Fruit fly (Drosophila melanogaster) whole organism, wandering third instar larva: ENCODE results near the gene CG7289.
A peak's percentile ranks its signal among the peaks of the same experiment; 100 is the strongest.

Source experiments
- Abd-B ChIP-seq: fragments of >200 bp; optimal IDR thresholded peaks from 2 replicates; lab custom pipeline; 2017; ENCODE audit warnings: missing biosample characterization, missing genetic modification characterization
- CG32264 ChIP-seq: fragments of 200-800 bp; sonication (Bioruptor generic); optimal IDR thresholded peaks from 2 replicates; lab custom pipeline; 2016; ENCODE audit warnings: missing biosample characterization, missing genetic modification characterization
- CG9705 ChIP-seq: fragments of 200-800 bp; sonication (Bioruptor generic); optimal IDR thresholded peaks from 2 replicates; lab custom pipeline; 2018; ENCODE audit warnings: missing biosample characterization, mild to moderate bottlenecking, missing genetic modification characterization
- CrebA ChIP-seq: fragments of 200-800 bp; sonication (Bioruptor generic); optimal IDR thresholded peaks from 2 replicates; lab custom pipeline; 2016; ENCODE audit warnings: missing biosample characterization, mild to moderate bottlenecking, missing genetic modification characterization, borderline replicate concordance
- Dfd ChIP-seq: fragments of >200 bp; optimal IDR thresholded peaks from 2 replicates; lab custom pipeline; 2017; ENCODE audit warnings: missing biosample characterization, missing genetic modification characterization
- Dif ChIP-seq: fragments of 200-275, 200-300 bp; sonication (Bioruptor generic); optimal IDR thresholded peaks from 2 replicates; lab custom pipeline; 2018; ENCODE audit warnings: missing biosample characterization, missing genetic modification characterization; ENCODE audit not compliant: partially characterized antibody
- GATAd ChIP-seq: sonication (Bioruptor generic); optimal IDR thresholded peaks from 2 replicates; lab custom pipeline; 2016; ENCODE audit warnings: missing biosample characterization, missing genetic modification characterization
- HLH106 ChIP-seq: fragments of 200-800 bp; optimal IDR thresholded peaks from 3 replicates; lab custom pipeline; 2019; ENCODE audit warnings: missing biosample characterization, mild to moderate bottlenecking, missing genetic modification characterization, moderate library complexity
- Hnf4 ChIP-seq: fragments of 200-800 bp; sonication (Bioruptor generic); optimal IDR thresholded peaks from 2 replicates; lab custom pipeline; 2016; ENCODE audit warnings: missing biosample characterization, mild to moderate bottlenecking, missing genetic modification characterization
- Hr78 ChIP-seq: fragments of >200 bp; optimal IDR thresholded peaks from 2 replicates; lab custom pipeline; 2017; ENCODE audit warnings: missing biosample characterization, missing genetic modification characterization
- Hr83 ChIP-seq: fragments of 200-300 bp; sonication (Bioruptor generic); optimal IDR thresholded peaks from 2 replicates; lab custom pipeline; 2016; ENCODE audit warnings: missing biosample characterization, mild to moderate bottlenecking, missing genetic modification characterization, moderate library complexity; ENCODE audit not compliant: poor library complexity, severe bottlenecking
- Jra ChIP-seq: sonication (Bioruptor generic); optimal IDR thresholded peaks from 2 replicates; lab custom pipeline; 2016; ENCODE audit warnings: missing biosample characterization, missing genetic modification characterization
- Mio ChIP-seq: sonication (Bioruptor generic); optimal IDR thresholded peaks from 2 replicates; lab custom pipeline; 2016; ENCODE audit warnings: missing biosample characterization, missing genetic modification characterization
- Myc ChIP-seq: fragments of >200 bp; optimal IDR thresholded peaks from 2 replicates; lab custom pipeline; 2017
- N ChIP-seq: fragments of >200 bp; optimal IDR thresholded peaks from 2 replicates; lab custom pipeline; 2018; ENCODE audit warnings: missing biosample characterization, missing external identifiers, missing genetic modification characterization
- OdsH ChIP-seq: fragments of 200-800 bp; sonication (Bioruptor generic); optimal IDR thresholded peaks from 2 replicates; lab custom pipeline; 2016; ENCODE audit warnings: missing biosample characterization, mild to moderate bottlenecking, missing genetic modification characterization
- Rel ChIP-seq, 2 experiments: fragments of 200-800 bp; sonication (Bioruptor generic) in 1 of 2; optimal IDR thresholded peaks; 2 replicates in 1 of 2; 3 replicates in 1 of 2; lab custom pipeline; 2016 to 2019; ENCODE audit warnings: mild to moderate bottlenecking in 2 of 2, missing biosample characterization in 2 of 2, missing genetic modification characterization in 2 of 2, moderate library complexity in 1 of 2
- Sp1 ChIP-seq: fragments of 200-800 bp; sonication (Bioruptor generic); optimal IDR thresholded peaks from 3 replicates; lab custom pipeline; 2019; ENCODE audit warnings: missing biosample characterization, mild to moderate bottlenecking, missing genetic modification characterization, moderate library complexity
- Vsx2 ChIP-seq: fragments of 200-300, 225-300 bp; sonication (Bioruptor generic); optimal IDR thresholded peaks from 2 replicates; lab custom pipeline; 2018; ENCODE audit warnings: missing biosample characterization, missing genetic modification characterization; ENCODE audit not compliant: partially characterized antibody
- br ChIP-seq: fragments of 200-800 bp; sonication (Bioruptor generic); optimal IDR thresholded peaks from 2 replicates; lab custom pipeline; 2016; ENCODE audit warnings: missing biosample characterization, missing genetic modification characterization
- brk ChIP-seq: fragments of 200-800 bp; sonication (Bioruptor generic); optimal IDR thresholded peaks from 2 replicates; lab custom pipeline; 2016; ENCODE audit warnings: missing biosample characterization, mild to moderate bottlenecking, missing genetic modification characterization
- dl ChIP-seq, 2 experiments: fragments of 175-275, 200-275 bp in 1 of 2; fragments of 200-275 bp in 1 of 2; sonication (Bioruptor generic); optimal IDR thresholded peaks; lab custom pipeline; 2018; ENCODE audit warnings: mild to moderate bottlenecking in 2 of 2, missing biosample characterization in 2 of 2, missing genetic modification characterization in 2 of 2, moderate library complexity in 2 of 2; ENCODE audit not compliant: partially characterized antibody in 2 of 2, insufficient read depth in 1 of 2
- dmrt93B ChIP-seq: fragments of 200-800 bp; sonication (Bioruptor generic); optimal IDR thresholded peaks from 2 replicates; lab custom pipeline; 2018; ENCODE audit warnings: missing biosample characterization, mild to moderate bottlenecking, missing genetic modification characterization
- dsf ChIP-seq: sonication (Bioruptor generic); optimal IDR thresholded peaks from 2 replicates; lab custom pipeline; 2016; ENCODE audit warnings: missing biosample characterization, missing genetic modification characterization, borderline replicate concordance
- ey ChIP-seq: fragments of 200-800 bp; sonication (Bioruptor generic); optimal IDR thresholded peaks from 2 replicates; lab custom pipeline; 2016; ENCODE audit warnings: missing biosample characterization, missing genetic modification characterization
- foxo ChIP-seq, 2 experiments: fragments of 200-800 bp; sonication (Bioruptor generic); optimal IDR thresholded peaks; 2 replicates in 1 of 2; 3 replicates in 1 of 2; lab custom pipeline; 2016 to 2017; ENCODE audit warnings: missing biosample characterization in 2 of 2, missing genetic modification characterization in 2 of 2
- fru ChIP-seq: fragments of 200-800 bp; sonication (Bioruptor generic); optimal IDR thresholded peaks from 3 replicates; lab custom pipeline; 2016; ENCODE audit warnings: missing biosample characterization, mild to moderate bottlenecking, missing genetic modification characterization
- h ChIP-seq: fragments of 200-800 bp; sonication (Bioruptor generic); optimal IDR thresholded peaks from 3 replicates; lab custom pipeline; 2016; ENCODE audit warnings: missing biosample characterization, mild to moderate bottlenecking, missing genetic modification characterization
- jim ChIP-seq: fragments of 175-275, 200-325 bp; sonication (Bioruptor generic); optimal IDR thresholded peaks from 2 replicates; lab custom pipeline; 2016; ENCODE audit warnings: missing biosample characterization, mild to moderate bottlenecking, missing genetic modification characterization
- lola ChIP-seq: fragments of >200 bp; optimal IDR thresholded peaks from 2 replicates; lab custom pipeline; 2017; ENCODE audit warnings: missing biosample characterization, missing genetic modification characterization
- pan ChIP-seq: fragments of >200 bp; optimal IDR thresholded peaks from 2 replicates; lab custom pipeline; 2017
- psq ChIP-seq: fragments of 200-800 bp; sonication (Bioruptor generic); optimal IDR thresholded peaks from 3 replicates; lab custom pipeline; 2017; ENCODE audit warnings: missing biosample characterization, mild to moderate bottlenecking, missing genetic modification characterization, moderate library complexity
- rgr ChIP-seq: fragments of 200-800 bp; sonication (Bioruptor generic); optimal IDR thresholded peaks from 3 replicates; lab custom pipeline; 2016; ENCODE audit warnings: missing biosample characterization, mild to moderate bottlenecking, missing genetic modification characterization
- sage ChIP-seq: fragments of 200-800 bp; sonication (Bioruptor generic); optimal IDR thresholded peaks from 2 replicates; lab custom pipeline; 2016; ENCODE audit warnings: missing biosample characterization, mild to moderate bottlenecking, missing genetic modification characterization
- sv ChIP-seq: fragments of 200-800 bp; sonication (Bioruptor generic); optimal IDR thresholded peaks from 3 replicates; lab custom pipeline; 2016; ENCODE audit warnings: missing biosample characterization, missing genetic modification characterization
- tai ChIP-seq: sonication (Bioruptor generic); optimal IDR thresholded peaks from 2 replicates; lab custom pipeline; 2016; ENCODE audit warnings: missing biosample characterization, missing genetic modification characterization
- usp ChIP-seq: fragments of >200 bp; optimal IDR thresholded peaks from 2 replicates; lab custom pipeline; 2017; ENCODE audit warnings: missing biosample characterization, missing genetic modification characterization
- woc ChIP-seq: sonication (Bioruptor generic); optimal IDR thresholded peaks from 2 replicates; lab custom pipeline; 2016; ENCODE audit warnings: missing biosample characterization, mild to moderate bottlenecking, missing genetic modification characterization

The CG7289 gene

dm6 chr2L:1980708-1981339, 1.2 kb upstream of the CG7289 start, which contains the start of the genes CG15356 and CG15362:
Gene CG15356 (minus strand): TSS chr2L:1980755.
Gene CG15362 (plus strand): TSS chr2L:1981176.
- TF ChIP-seq Hr83 (GFP tag; lab: Kevin White, UChicago), result peak; percentile 63
- no peak for TF ChIP-seq Dif
- peak; percentile 6 for TF ChIP-seq rgr
- peak; percentile 77 for TF ChIP-seq sage (GFP tag; lab: Kevin White, UChicago)
- no peak for TF ChIP-seq jim (GFP tag; lab: Kevin White, UChicago)
- peak; percentile 57 for TF ChIP-seq h (GFP tag; lab: Kevin White, UChicago)
- TF ChIP-seq sv, result no peak
- TF ChIP-seq Mio (GFP tag; lab: Kevin White, UChicago), result no peak
- TF ChIP-seq CG9705 (GFP tag; lab: Kevin White, UChicago), result peak; percentile 39
- TF ChIP-seq brk (GFP tag; lab: Kevin White, UChicago), result no peak
- peak; percentile 48 for TF ChIP-seq woc (GFP tag; lab: Kevin White, UChicago)
- TF ChIP-seq foxo (GFP tag; optimal IDR thresholded peaks at IDR 0.05; lab: Kevin White, UChicago), result peak in 1 of 2 experiments; percentile 31
- no peak for TF ChIP-seq Hnf4 (GFP tag; lab: Kevin White, UChicago)
- no peak for TF ChIP-seq CrebA (GFP tag; lab: Kevin White, UChicago)
- TF ChIP-seq fru (GFP tag; lab: Kevin White, UChicago), result peak; percentile 13
- no peak for TF ChIP-seq Rel (GFP tag; optimal IDR thresholded peaks at IDR 0.05; lab: Kevin White, UChicago)
- TF ChIP-seq Rel (tag; optimal IDR thresholded peaks at IDR 0.05; lab: Kevin White, UChicago), result no peak
- TF ChIP-seq Hr78 (GFP tag; lab: Kevin White, UChicago), result no peak
- no peak for TF ChIP-seq tai (GFP tag; lab: Kevin White, UChicago)
- TF ChIP-seq Sp1, result peak; percentile 25
- no peak for TF ChIP-seq br
- TF ChIP-seq pan, result no peak
- TF ChIP-seq GATAd (GFP tag; lab: Kevin White, UChicago), result no peak
- TF ChIP-seq Abd-B (GFP tag; lab: Kevin White, UChicago), result no peak
- TF ChIP-seq CG32264 (GFP tag; lab: Kevin White, UChicago), result peak; percentile 14
- peak; percentile 42 for TF ChIP-seq HLH106

dm6 chr2L:1986343-1987280, 4.6 kb downstream of the CG7289 start:
- TF ChIP-seq Hnf4 (GFP tag; lab: Kevin White, UChicago) (no peak), foxo (GFP tag; optimal IDR thresholded peaks at IDR 0.05; lab: Kevin White, UChicago) (peak in 1 of 2 experiments; percentile 78), dmrt93B (GFP tag; lab: Kevin White, UChicago) (peak; percentile 19), Mio (GFP tag; lab: Kevin White, UChicago) (peak; percentile 62), sage (GFP tag; lab: Kevin White, UChicago) (no peak), Dif (no peak), lola (GFP tag; lab: Kevin White, UChicago) (no peak), h (GFP tag; lab: Kevin White, UChicago) (peak; percentile 79), Hr83 (GFP tag; lab: Kevin White, UChicago) (peak; percentile 63), Vsx2 (GFP tag; lab: Kevin White, UChicago) (no peak), ey (GFP tag; lab: Kevin White, UChicago) (peak; percentile 59), tai (GFP tag; lab: Kevin White, UChicago) (no peak), GATAd (GFP tag; lab: Kevin White, UChicago) (no peak), woc (GFP tag; lab: Kevin White, UChicago) (peak; percentile 72), pan (no peak), sv (peak; percentile 34), dl (GFP tag; optimal IDR thresholded peaks at IDR 0.05; lab: Kevin White, UChicago; ENCODE audit: insufficient read depth in 1 of 2, partially characterized antibody in 2 of 2) (no peak), HLH106 (peak; percentile 61), rgr (peak; percentile 70), usp (GFP tag; lab: Kevin White, UChicago) (no peak), Hr78 (GFP tag; lab: Kevin White, UChicago) (no peak), psq (GFP tag; lab: Kevin White, UChicago) (peak; percentile 16), Abd-B (GFP tag; lab: Kevin White, UChicago) (no peak), Dfd (GFP tag; lab: Kevin White, UChicago) (no peak), CrebA (GFP tag; lab: Kevin White, UChicago) (no peak), Sp1 (peak; percentile 69), Jra (GFP tag; lab: Kevin White, UChicago) (no peak), fru (GFP tag; lab: Kevin White, UChicago) (peak; percentile 78), OdsH (GFP tag; lab: Kevin White, UChicago) (peak; percentile 67), CG32264 (GFP tag; lab: Kevin White, UChicago) (no peak), Myc (lab: Kevin White, UChicago) (no peak), brk (GFP tag; lab: Kevin White, UChicago) (no peak), CG9705 (GFP tag; lab: Kevin White, UChicago) (peak; percentile 27), br (peak; percentile 74), dsf (no peak), N (GFP tag; lab: Kevin White, UChicago) (no peak), jim (GFP tag; lab: Kevin White, UChicago) (no peak), Rel (GFP tag; optimal IDR thresholded peaks at IDR 0.05; lab: Kevin White, UChicago) (no peak), Rel (tag; optimal IDR thresholded peaks at IDR 0.05; lab: Kevin White, UChicago) (peak; percentile 61)
- TF ChIP-seq, all 38 proteins: peak for 17
